Fruit fly (Drosophila melanogaster): ENCODE measurements around the gene HP1D3csd.
A peak's percentile ranks its signal among the peaks of the same experiment; 100 is the strongest.

The HP1D3csd gene

dm6 chrX:19165144-19166011, 24.6 kb upstream of the HP1D3csd start:
- TF ChIP-seq CG6276 (GFP tag; optimal IDR thresholded peaks at IDR 0.05) (peak; percentile 40), dac (GFP tag; optimal IDR thresholded peaks at IDR 0.05) (no peak), CG6808 (GFP tag; optimal IDR thresholded peaks at IDR 0.05) (peak; percentile 48), Ets96B (tag; optimal IDR thresholded peaks at IDR 0.05) (peak; percentile 23), Met (GFP tag; optimal IDR thresholded peaks at IDR 0.05) (no peak), CG6792 (GFP tag; optimal IDR thresholded peaks at IDR 0.05) (no peak), salr (GFP tag; optimal IDR thresholded peaks at IDR 0.05) (peak in 1 of 2 experiments; percentile 18), Ets21C (GFP tag; optimal IDR thresholded peaks at IDR 0.05) (no peak), CG3919 (GFP tag; optimal IDR thresholded peaks at IDR 0.05) (no peak), CG32006 (GFP tag; optimal IDR thresholded peaks at IDR 0.05) (peak; percentile 54), CG4318 (GFP tag; optimal IDR thresholded peaks at IDR 0.05) (peak; percentile 21), achi (GFP tag; optimal IDR thresholded peaks at IDR 0.05) (no peak), Eip93F (GFP tag; optimal IDR thresholded peaks at IDR 0.05) (no peak), pdm3 (GFP tag; optimal IDR thresholded peaks at IDR 0.05) (peak; percentile 5), CG10631 (GFP tag; optimal IDR thresholded peaks at IDR 0.05) (no peak), Blimp-1 (GFP tag; optimal IDR thresholded peaks at IDR 0.05) (no peak), CG16779 (tag; optimal IDR thresholded peaks at IDR 0.05) (no peak), CG8119 (GFP tag; IDR thresholded peaks at IDR 0.05) (peak; percentile 35; the same call in 1 of the 3 replicates), CG31627 (GFP tag; optimal IDR thresholded peaks at IDR 0.05) (no peak), lz (GFP tag; optimal IDR thresholded peaks at IDR 0.05) (peak; percentile 12), Sox15 (GFP tag; optimal IDR thresholded peaks at IDR 0.05) (no peak), CG3032 (tag; optimal IDR thresholded peaks at IDR 0.05) (peak; percentile 37), CG8632 (GFP tag; optimal IDR thresholded peaks at IDR 0.05) (no peak), CG6163 (GFP tag; IDR thresholded peaks at IDR 0.05) (peak; percentile 78; the same call in 2 of the 3 replicates), spab (GFP tag; optimal IDR thresholded peaks at IDR 0.05) (peak; percentile 45), Hr4 (GFP tag; optimal IDR thresholded peaks at IDR 0.05) (no peak), acj6 (GFP tag; optimal IDR thresholded peaks at IDR 0.05) (no peak), Gug (GFP tag; IDR thresholded peaks at IDR 0.05) (no peak), Eip75B (GFP tag; optimal IDR thresholded peaks at IDR 0.05) (no peak), Lpt (GFP tag; optimal IDR thresholded peaks at IDR 0.05) (no peak), Sox14 (GFP tag; optimal IDR thresholded peaks at IDR 0.05) (no peak), Eip78C (GFP tag) (peak; percentile 86), CG15336 (GFP tag; IDR thresholded peaks at IDR 0.05) (peak; percentile 16; the same call in 1 of the 2 replicates), esn (GFP tag; optimal IDR thresholded peaks at IDR 0.05) (peak; percentile 16), CG1621 (tag; optimal IDR thresholded peaks at IDR 0.05) (peak; percentile 59), topi (GFP tag; optimal IDR thresholded peaks at IDR 0.05) (peak; percentile 15), dsx (GFP tag; optimal IDR thresholded peaks at IDR 0.05; ENCODE audit: poor library complexity, severe bottlenecking) (peak; percentile 49), CG11762 (GFP tag; optimal IDR thresholded peaks at IDR 0.05; ENCODE audit: insufficient read depth) (no peak), CG7368 (GFP tag; optimal IDR thresholded peaks at IDR 0.05) (no peak), CG11294 (GFP tag; IDR thresholded peaks at IDR 0.05) (no peak), Sox102F (GFP tag; optimal IDR thresholded peaks at IDR 0.05) (no peak), cyc (GFP tag; optimal IDR thresholded peaks at IDR 0.05) (no peak), Hr39 (GFP tag; optimal IDR thresholded peaks at IDR 0.05) (peak; percentile 7), Hr38 (GFP tag; optimal IDR thresholded peaks at IDR 0.05) (no peak), CG34406 (GFP tag; optimal IDR thresholded peaks at IDR 0.05) (no peak), OdsH (GFP tag; optimal IDR thresholded peaks at IDR 0.05) (no peak), vri (GFP tag; optimal IDR thresholded peaks at IDR 0.05) (peak; percentile 67), net (GFP tag; optimal IDR thresholded peaks at IDR 0.05) (no peak), svp (GFP tag) (no peak), CG8319 (GFP tag; optimal IDR thresholded peaks at IDR 0.05) (no peak), CG6854 (GFP tag; optimal IDR thresholded peaks at IDR 0.05) (no peak)

Data from whole organism, prepupa.